Fruit fly (Drosophila melanogaster) whole organism, embryonic: Measurements from ENCODE around the gene Herc4.
A peak's percentile ranks its signal among the peaks of the same experiment; 100 is the strongest.

Source experiments
- Antp ChIP-seq: fragments of 200-800 bp; sonication (Bioruptor generic); optimal IDR thresholded peaks from 3 replicates; lab custom pipeline; 2016; ENCODE audit warnings: missing biosample characterization, missing genetic modification characterization
- Atf-2 ChIP-seq: fragments of 200-800 bp; sonication (Bioruptor generic); optimal IDR thresholded peaks from 2 replicates; lab custom pipeline; 2016; ENCODE audit warnings: missing biosample characterization, missing genetic modification characterization
- CG10959 ChIP-seq: fragments of 200-800 bp; sonication (Bioruptor generic); IDR thresholded peaks from 2 replicates; pipeline ENCODE4 v1.3.6; 2022; ENCODE audit warnings: missing biosample characterization, missing genetic modification characterization
- CG11398 ChIP-seq: fragments of 200-800 bp; sonication (Bioruptor generic); optimal IDR thresholded peaks from 2 replicates; lab custom pipeline; 2016; ENCODE audit warnings: missing biosample characterization, missing genetic modification characterization
- CG11504 ChIP-seq: fragments of 200-800 bp; sonication (Bioruptor generic); optimal IDR thresholded peaks from 3 replicates; lab custom pipeline; 2019; ENCODE audit warnings: missing biosample characterization, mild to moderate bottlenecking, missing genetic modification characterization, moderate library complexity
- CG12942 ChIP-seq: fragments of 200-800 bp; sonication (Bioruptor generic); optimal IDR thresholded peaks from 3 replicates; lab custom pipeline; 2016; ENCODE audit warnings: missing biosample characterization, missing genetic modification characterization
- CG15269 ChIP-seq: fragments of 200-800 bp; sonication (Bioruptor generic); optimal IDR thresholded peaks from 2 replicates; lab custom pipeline; 2018; ENCODE audit warnings: missing biosample characterization, mild to moderate bottlenecking, missing genetic modification characterization, moderate library complexity
- CG17385 ChIP-seq: fragments of 200-800 bp; sonication (Bioruptor generic); optimal IDR thresholded peaks from 3 replicates; lab custom pipeline; 2018; ENCODE audit warnings: missing biosample characterization, mild to moderate bottlenecking, missing genetic modification characterization
- CG2116 ChIP-seq: fragments of 200-800 bp; sonication (Bioruptor generic); optimal IDR thresholded peaks from 3 replicates; lab custom pipeline; 2018; ENCODE audit warnings: missing biosample characterization, mild to moderate bottlenecking, missing genetic modification characterization
- CG2120 ChIP-seq: fragments of 200-800 bp; sonication (Bioruptor generic); optimal IDR thresholded peaks from 3 replicates; lab custom pipeline; 2016; ENCODE audit warnings: missing biosample characterization, missing genetic modification characterization
- CG2875 ChIP-seq: fragments of 200-800 bp; sonication (Bioruptor generic); optimal IDR thresholded peaks from 2 replicates; lab custom pipeline; 2017; ENCODE audit warnings: missing biosample characterization, mild to moderate bottlenecking, missing genetic modification characterization, missing genetic modification reagents
- CG30403 ChIP-seq: fragments of 200-800 bp; sonication (Bioruptor generic); optimal IDR thresholded peaks from 3 replicates; lab custom pipeline; 2016; ENCODE audit warnings: missing biosample characterization, missing genetic modification characterization
- CG3065 ChIP-seq: fragments of 200-800 bp; sonication (Bioruptor generic); optimal IDR thresholded peaks from 2 replicates; lab custom pipeline; 2016; ENCODE audit warnings: missing biosample characterization, missing genetic modification characterization
- CG32772 ChIP-seq: fragments of 200-800 bp; sonication (Bioruptor generic); IDR thresholded peaks from 2 replicates; pipeline ENCODE4 v1.3.6; 2022; ENCODE audit warnings: missing biosample characterization, missing genetic modification characterization
- CG4328 ChIP-seq: fragments of 200-800 bp; sonication (Bioruptor generic); optimal IDR thresholded peaks from 3 replicates; lab custom pipeline; 2017; ENCODE audit warnings: missing biosample characterization, missing genetic modification reagents, missing genetic modification characterization
- CG6689 ChIP-seq: fragments of 200-800 bp; sonication (Bioruptor generic); IDR thresholded peaks from 2 replicates; pipeline ENCODE4 v1.3.6; 2022; ENCODE audit warnings: missing biosample characterization, missing genetic modification characterization
- CG7372 ChIP-seq: fragments of 200-800 bp; sonication (Bioruptor generic); IDR thresholded peaks from 2 replicates; pipeline ENCODE4 v1.3.6; 2022; ENCODE audit warnings: missing biosample characterization, missing genetic modification characterization
- CG7839 ChIP-seq: fragments of 200-800 bp; sonication (Bioruptor generic); optimal IDR thresholded peaks from 3 replicates; lab custom pipeline; 2018; ENCODE audit warnings: missing biosample characterization, mild to moderate bottlenecking, missing genetic modification characterization, moderate library complexity
- CG9609 ChIP-seq: fragments of 200-800 bp; sonication (Bioruptor generic); optimal IDR thresholded peaks from 3 replicates; lab custom pipeline; 2016; ENCODE audit warnings: missing biosample characterization, missing genetic modification characterization
- CG9797 ChIP-seq: fragments of 200-800 bp; sonication (Bioruptor generic); optimal IDR thresholded peaks from 3 replicates; lab custom pipeline; 2018; ENCODE audit warnings: missing biosample characterization, mild to moderate bottlenecking, missing genetic modification characterization
- CG9817 ChIP-seq: fragments of 200-800 bp; sonication (Bioruptor generic); optimal IDR thresholded peaks from 2 replicates; lab custom pipeline; 2018; ENCODE audit warnings: missing biosample characterization, mild to moderate bottlenecking, missing genetic modification characterization, moderate library complexity
- CG9932 ChIP-seq: fragments of 200-800 bp; sonication (Bioruptor generic); IDR thresholded peaks from 2 replicates; pipeline ENCODE4 v1.3.6; 2022; ENCODE audit warnings: missing biosample characterization, missing genetic modification characterization
- Drgx ChIP-seq: fragments of 200-800 bp; sonication (Bioruptor generic); IDR thresholded peaks from 2 replicates; pipeline ENCODE4 v1.3.6; 2022; ENCODE audit warnings: missing biosample characterization, missing genetic modification characterization
- Ets65A ChIP-seq: fragments of 200-800 bp; sonication (Bioruptor generic); peaks from one replicate; lab custom pipeline; 2016; ENCODE audit warnings: missing biosample characterization, missing genetic modification characterization
- HHEX ChIP-seq: fragments of 200-800 bp; sonication (Bioruptor generic); optimal IDR thresholded peaks from 3 replicates; lab custom pipeline; 2017; ENCODE audit warnings: missing biosample characterization, mild to moderate bottlenecking, missing genetic modification characterization, missing genetic modification reagents
- Hr78 ChIP-seq, 2 experiments: fragments of 200-800 bp in 1 of 2; fragments of >200 bp in 1 of 2; sonication (Bioruptor generic) in 1 of 2; optimal IDR thresholded peaks; 2 replicates each; lab custom pipeline; 2017 to 2019; ENCODE audit warnings: missing biosample characterization in 2 of 2, missing genetic modification characterization in 2 of 2, mild to moderate bottlenecking in 1 of 2, moderate library complexity in 1 of 2
- Myb ChIP-seq: fragments of 200-800 bp; sonication (Bioruptor generic); optimal IDR thresholded peaks from 2 replicates; lab custom pipeline; 2016; ENCODE audit warnings: missing biosample characterization, missing genetic modification characterization
- TFAM ChIP-seq: fragments of 200-800 bp; sonication (Bioruptor generic); optimal IDR thresholded peaks from 2 replicates; lab custom pipeline; 2017; ENCODE audit warnings: missing biosample characterization, missing genetic modification characterization, inconsistent platforms
- ab ChIP-seq: fragments of 200-800 bp; sonication (Bioruptor generic); optimal IDR thresholded peaks from 2 replicates; lab custom pipeline; 2016; ENCODE audit warnings: missing biosample characterization, missing genetic modification characterization
- ash1 ChIP-seq: fragments of 200-800 bp; sonication (Bioruptor generic); optimal IDR thresholded peaks from 2 replicates; lab custom pipeline; 2018; ENCODE audit warnings: missing biosample characterization, mild to moderate bottlenecking, missing genetic modification characterization
- bcd ChIP-seq: fragments of 200-800 bp; sonication (Bioruptor generic); optimal IDR thresholded peaks from 2 replicates; lab custom pipeline; 2017; ENCODE audit warnings: missing biosample characterization, mild to moderate bottlenecking, missing genetic modification characterization
- caup ChIP-seq: fragments of 200-800 bp; sonication (Bioruptor generic); optimal IDR thresholded peaks from 3 replicates; lab custom pipeline; 2017; ENCODE audit warnings: missing biosample characterization, mild to moderate bottlenecking, missing genetic modification characterization, moderate library complexity; ENCODE audit not compliant: severe bottlenecking
- da ChIP-seq: fragments of 200-800 bp; sonication (Bioruptor generic); optimal IDR thresholded peaks from 2 replicates; lab custom pipeline; 2016; ENCODE audit warnings: missing biosample characterization, missing genetic modification characterization
- dm ChIP-seq: fragments of 200-800 bp; sonication (Bioruptor generic); optimal IDR thresholded peaks from 3 replicates; lab custom pipeline; 2016; ENCODE audit warnings: missing biosample characterization, missing genetic modification characterization
- dysf ChIP-seq: fragments of 200-800 bp; sonication (Bioruptor generic); IDR thresholded peaks from 3 replicates; pipeline ENCODE4 v1.3.6; 2022; ENCODE audit warnings: missing biosample characterization, missing genetic modification characterization
- emc ChIP-seq: fragments of 200-800 bp; sonication (Bioruptor generic); optimal IDR thresholded peaks from 2 replicates; lab custom pipeline; 2016; ENCODE audit warnings: missing biosample characterization, missing genetic modification characterization
- hth ChIP-seq: fragments of >200 bp; optimal IDR thresholded peaks from 2 replicates; lab custom pipeline; 2017; ENCODE audit warnings: inconsistent platforms
- lmd ChIP-seq: fragments of 200-800 bp; sonication (Bioruptor generic); IDR thresholded peaks from 2 replicates; pipeline ENCODE4 v1.3.6; 2022; ENCODE audit warnings: missing biosample characterization, missing genetic modification characterization
- luna ChIP-seq: fragments of 200-800 bp; sonication (Bioruptor generic); optimal IDR thresholded peaks from 2 replicates; lab custom pipeline; 2016; ENCODE audit warnings: missing biosample characterization, missing genetic modification characterization
- odd ChIP-seq: fragments of 200-800 bp; sonication (Bioruptor generic); optimal IDR thresholded peaks from 2 replicates; lab custom pipeline; 2017; ENCODE audit warnings: missing biosample characterization, mild to moderate bottlenecking, missing genetic modification characterization
- prd ChIP-seq, 3 experiments: fragments of >200 bp in 2 of 3; fragments of 200-800 bp in 1 of 3; sonication (Bioruptor generic) in 1 of 3; optimal IDR thresholded peaks in 2 of 3; IDR thresholded peaks in 1 of 3; 2 replicates in 2 of 3; 3 replicates in 1 of 3; pipeline versions ENCODE4 v1.3.6 to Lab custom; 2017 to 2022; ENCODE audit warnings: missing biosample characterization in 1 of 3, missing genetic modification characterization in 1 of 3
- pzg ChIP-seq: fragments of 200-800 bp; sonication (Bioruptor generic); optimal IDR thresholded peaks from 3 replicates; lab custom pipeline; 2018; ENCODE audit warnings: missing biosample characterization, mild to moderate bottlenecking, missing genetic modification characterization, moderate library complexity
- repo ChIP-seq: fragments of 200-800 bp; sonication (Bioruptor generic); optimal IDR thresholded peaks from 2 replicates; lab custom pipeline; 2016; ENCODE audit warnings: missing biosample characterization, missing genetic modification characterization
- sc ChIP-seq, 3 experiments: fragments of >200 bp in 2 of 3; fragments of 200-800 bp in 1 of 3; sonication (Bioruptor generic) in 1 of 3; optimal IDR thresholded peaks; 2 replicates in 2 of 3; 3 replicates in 1 of 3; lab custom pipeline; 2017; ENCODE audit warnings: mild to moderate bottlenecking in 1 of 3, missing biosample characterization in 1 of 3, missing genetic modification characterization in 1 of 3, missing genetic modification reagents in 1 of 3
- sens-2 ChIP-seq: fragments of 200-800 bp; sonication (Bioruptor generic); IDR thresholded peaks from 2 replicates; pipeline ENCODE4 v1.3.6; 2022; ENCODE audit warnings: missing biosample characterization, missing genetic modification characterization
- slbo ChIP-seq: fragments of 200-800 bp; sonication (Bioruptor generic); IDR thresholded peaks from 2 replicates; pipeline ENCODE4 v1.3.6; 2022; ENCODE audit warnings: missing biosample characterization, missing genetic modification characterization
- stwl ChIP-seq: fragments of 200-800 bp; sonication (Bioruptor generic); optimal IDR thresholded peaks from 3 replicates; lab custom pipeline; 2018; ENCODE audit warnings: missing biosample characterization, mild to moderate bottlenecking, missing genetic modification characterization, moderate library complexity
- twi ChIP-seq: fragments of 200-800 bp; optimal IDR thresholded peaks from 2 replicates; lab custom pipeline; 2019; ENCODE audit warnings: missing biosample characterization, mild to moderate bottlenecking, missing genetic modification characterization, moderate library complexity
- zen2 ChIP-seq: fragments of 200-800 bp; sonication (Bioruptor generic); IDR thresholded peaks from 3 replicates; pipeline ENCODE4 v1.3.6; 2022; ENCODE audit warnings: missing biosample characterization, missing genetic modification characterization; ENCODE audit not compliant: partially characterized antibody

The Herc4 gene

DNA sequence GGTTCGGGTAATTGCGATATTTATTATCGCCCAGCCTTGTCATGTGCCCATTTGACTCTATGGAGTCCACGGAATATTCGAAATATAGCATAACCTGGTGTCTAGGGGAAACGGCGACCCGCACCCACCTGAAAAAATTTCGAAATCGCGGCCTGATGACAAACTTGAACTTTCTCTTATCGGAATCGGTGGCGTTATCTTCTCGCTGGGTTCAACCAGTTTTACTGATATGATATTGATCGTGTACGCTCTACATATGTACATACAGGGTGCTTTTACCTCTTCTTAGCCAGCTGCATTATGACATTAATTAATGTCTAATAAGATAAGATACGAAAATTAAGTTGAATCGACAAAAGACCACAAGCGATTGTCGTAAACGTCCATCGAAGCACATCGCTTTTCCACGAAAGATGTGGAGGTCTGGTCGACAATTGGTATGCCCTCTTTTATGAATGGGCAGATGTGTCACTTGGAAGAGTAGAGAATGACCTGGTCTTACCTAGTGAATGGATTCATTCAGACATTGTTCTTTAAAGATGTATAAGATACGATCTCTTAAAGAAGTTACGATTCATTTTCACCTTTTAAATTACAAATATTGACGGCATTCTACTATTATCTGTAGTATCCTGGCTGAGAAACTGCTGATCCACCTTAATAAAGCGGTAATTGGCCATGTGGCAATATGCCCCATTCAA lies 6.9 kb downstream of the Herc4 start (continued):
- TF ChIP-seq caup (GFP tag; lab: Kevin White, UChicago), result no peak
- TF ChIP-seq emc, result no peak
- TF ChIP-seq CG6689, result 0 out of 2 replicates have a peak, but pooled peaks have one; percentile 4
- TF ChIP-seq CG9797 (GFP tag; lab: Kevin White, UChicago), result no peak
- no peak for TF ChIP-seq lmd (GFP tag; lab: Robert Waterston, UW)
- peak; percentile 38 for TF ChIP-seq CG7839 (tag; lab: Kevin White, UChicago)
- TF ChIP-seq da (GFP tag; lab: Kevin White, UChicago), result no peak
- TF ChIP-seq luna, result no peak
- no peak for TF ChIP-seq sc (optimal IDR thresholded peaks at IDR 0.05; lab: Kevin White, UChicago)
- TF ChIP-seq sc (GFP tag; optimal IDR thresholded peaks at IDR 0.05; lab: Kevin White, UChicago), result no peak
- TF ChIP-seq CG15269 (tag; lab: Kevin White, UChicago), result no peak
- TF ChIP-seq CG11398 (GFP tag; lab: Kevin White, UChicago), result no peak
- peak; percentile 54 for TF ChIP-seq CG11504 (tag; lab: Kevin White, UChicago)
- TF ChIP-seq CG9932 (GFP tag; lab: Robert Waterston, UW), result 0 out of 2 replicates have a peak, but pooled peaks have one; percentile 31
- TF ChIP-seq ash1 (GFP tag; lab: Kevin White, UChicago), result no peak
- TF ChIP-seq hth (lab: Kevin White, UChicago), result no peak
- peak; percentile 45 for TF ChIP-seq CG2120 (GFP tag; lab: Kevin White, UChicago)
- no peak for TF ChIP-seq twi (tag; lab: Kevin White, UChicago)
- no peak for TF ChIP-seq odd (GFP tag; lab: Kevin White, UChicago)
- no peak for TF ChIP-seq Drgx (GFP tag; lab: Robert Waterston, UW)
- no peak for TF ChIP-seq ab
- peak; percentile 31 for TF ChIP-seq Ets65A (GFP tag; lab: Kevin White, UChicago)
- TF ChIP-seq CG7372 (GFP tag; lab: Robert Waterston, UW), result no peak
- TF ChIP-seq repo, result no peak
- TF ChIP-seq CG30403 (GFP tag; lab: Kevin White, UChicago), result peak; percentile 28
- no peak for TF ChIP-seq CG2875 (GFP tag; lab: Kevin White, UChicago)
- no peak for TF ChIP-seq HHEX (GFP tag; lab: Kevin White, UChicago)
- no peak for TF ChIP-seq CG32772
- TF ChIP-seq CG12942 (GFP tag; lab: Kevin White, UChicago), result no peak
- TF ChIP-seq slbo (GFP tag; lab: Robert Waterston, UW), result peak; percentile 29; the same call in 1 of the 2 replicates
- TF ChIP-seq CG3065 (GFP tag; lab: Kevin White, UChicago), result no peak
- no peak for TF ChIP-seq CG9817 (tag; lab: Kevin White, UChicago)
- TF ChIP-seq Antp (GFP tag; lab: Kevin White, UChicago), result no peak
- TF ChIP-seq CG17385 (GFP tag; lab: Kevin White, UChicago), result peak; percentile 12
- TF ChIP-seq CG2116 (GFP tag; lab: Kevin White, UChicago), result no peak
- no peak for TF ChIP-seq CG9609 (GFP tag; lab: Kevin White, UChicago)
- no peak for TF ChIP-seq Atf-2 (GFP tag; lab: Kevin White, UChicago)
- no peak for TF ChIP-seq bcd (GFP tag; lab: Kevin White, UChicago)
- no peak for TF ChIP-seq dm (GFP tag; lab: Kevin White, UChicago)
- no peak for TF ChIP-seq CG10959 (GFP tag; lab: Robert Waterston, UW)
- TF ChIP-seq pzg, result no peak
- no peak for TF ChIP-seq stwl (tag; lab: Kevin White, UChicago)
- TF ChIP-seq sens-2, result no peak
- TF ChIP-seq Hr78 (GFP tag; optimal IDR thresholded peaks at IDR 0.05; lab: Kevin White, UChicago), result peak in 1 of 2 experiments; percentile 99
- no peak for TF ChIP-seq Myb (GFP tag; lab: Kevin White, UChicago)
- TF ChIP-seq TFAM, result no peak
- TF ChIP-seq CG4328 (GFP tag; lab: Kevin White, UChicago), result no peak
- no peak for TF ChIP-seq prd (optimal IDR thresholded peaks at IDR 0.05; lab: Kevin White, UChicago)
- TF ChIP-seq prd (GFP tag; IDR thresholded peaks at IDR 0.05; lab: Robert Waterston, UW), result peak; percentile 14; the same call in 1 of the 3 replicates
- TF ChIP-seq zen2 (GFP tag; lab: Robert Waterston, UW), result no peak
- peak; percentile 51; the same call in 2 of the 3 replicates for TF ChIP-seq dysf (GFP tag; lab: Robert Waterston, UW)
